Worm (Caenorhabditis elegans) whole organism, L2 larva: ENCODE measurements around the gene C12D8.9.

Source experiments
- fos-1 ChIP-seq: fragments of 150-350 bp; optimal IDR thresholded peaks from 2 replicates; lab custom pipeline; 2014; ENCODE audit warnings: missing biosample characterization, missing genetic modification characterization
- lin-11 ChIP-seq: fragments of 150-350 bp; sonication (generic microtip); optimal IDR thresholded peaks from 2 replicates; lab custom pipeline; 2014; ENCODE audit warnings: missing biosample characterization, missing genetic modification characterization, inconsistent platforms, mixed read lengths
- lin-13 ChIP-seq: fragments of 150-350 bp; optimal IDR thresholded peaks from 2 replicates; lab custom pipeline; 2014; ENCODE audit warnings: missing biosample characterization, missing genetic modification reagents, missing genetic modification characterization
- mab-5 ChIP-seq: fragments of 150-350 bp; optimal IDR thresholded peaks from 2 replicates; lab custom pipeline; 2014; ENCODE audit warnings: missing biosample characterization, missing genetic modification characterization
- mdl-1 ChIP-seq, 2 experiments: fragments of 150-350 bp in 1 of 2; sonication (generic microtip) in 1 of 2; optimal IDR thresholded peaks; 2 replicates each; lab custom pipeline; 2017; ENCODE audit warnings: missing biosample characterization in 2 of 2, missing genetic modification characterization in 2 of 2
- nhr-12 ChIP-seq: fragments of 150-350 bp; optimal IDR thresholded peaks from 2 replicates; lab custom pipeline; 2014; ENCODE audit warnings: missing biosample characterization, missing genetic modification characterization
- nhr-129 ChIP-seq: fragments of 150-350 bp; optimal IDR thresholded peaks from 2 replicates; lab custom pipeline; 2014; ENCODE audit warnings: missing biosample characterization, missing genetic modification characterization
- snpc-4 ChIP-seq: fragments of 150-350 bp; optimal IDR thresholded peaks from 2 replicates; lab custom pipeline; 2014; ENCODE audit warnings: missing biosample characterization, missing genetic modification characterization
- unc-39 ChIP-seq: fragments of 150-350 bp; optimal IDR thresholded peaks from 2 replicates; lab custom pipeline; 2014; ENCODE audit warnings: missing biosample characterization, missing genetic modification characterization
- unc-55 ChIP-seq: fragments of 150-350 bp; sonication (generic microtip); optimal IDR thresholded peaks from 3 replicates; lab custom pipeline; 2014; ENCODE audit warnings: missing biosample characterization, missing genetic modification reagents, missing genetic modification characterization
- ztf-11 ChIP-seq: sonication (generic microtip); optimal IDR thresholded peaks from 2 replicates; lab custom pipeline; 2017; ENCODE audit warnings: missing biosample characterization, missing genetic modification characterization

ce11 chrV:10227333-10227732 lies 15.7 kb downstream of the C12D8.9 start, which contains the start of gene ttr-19:
- TF ChIP-seq mab-5 (tag; lab: Kevin White, UChicago) (no peak), lin-11 (tag; lab: Kevin White, UChicago) (no peak), unc-55 (GFP tag; lab: Kevin White, UChicago) (no peak), mdl-1 (tag; optimal IDR thresholded peaks at IDR 0.05; lab: Kevin White, UChicago) (no peak), snpc-4 (tag; lab: Kevin White, UChicago) (no peak), ztf-11 (tag; lab: Kevin White, UChicago) (no peak), nhr-129 (tag; lab: Kevin White, UChicago) (no peak), unc-39 (tag; lab: Kevin White, UChicago) (no peak), nhr-12 (tag; lab: Kevin White, UChicago) (no peak), fos-1 (tag; lab: Kevin White, UChicago) (no peak), lin-13 (GFP tag; lab: Kevin White, UChicago) (no peak)
